Worm (Caenorhabditis elegans): Measurements from ENCODE around the gene Y55F3AM.21.

The Y55F3AM.21 gene

ce11 chrIV:1040537-1040936 lies 10.9 kb downstream of the Y55F3AM.21 start:
- TF ChIP-seq lin-38 (GFP tag; IDR thresholded peaks at IDR 0.05) (peak; percentile 84), F44E2.7 (GFP tag; IDR thresholded peaks at IDR 0.05) (no peak), nhr-11 (tag; optimal IDR thresholded peaks at IDR 0.05) (no peak), ceh-44 (GFP tag; IDR thresholded peaks at IDR 0.05) (no peak)

DNA sequence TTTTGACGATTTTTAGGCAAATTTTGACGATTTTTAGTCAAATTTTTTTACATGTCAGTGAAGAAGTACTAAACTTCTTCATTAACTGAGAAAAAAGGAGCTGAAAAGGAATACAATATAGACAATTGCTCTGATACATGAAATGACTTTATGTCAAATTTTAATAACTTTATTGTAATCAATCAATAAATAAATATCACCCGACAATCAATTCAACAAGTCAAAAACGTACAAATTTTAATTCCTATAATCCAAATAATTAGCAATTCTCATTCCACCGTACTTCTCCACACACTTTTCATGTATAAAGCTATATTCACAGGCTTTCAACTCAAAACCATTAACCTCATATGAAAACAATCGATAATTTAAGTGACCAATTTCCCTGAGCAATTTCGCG lies 13.0 kb downstream of the Y55F3AM.21 start:
- no peak for TF ChIP-seq nhr-11 (tag; optimal IDR thresholded peaks at IDR 0.05)
- no peak for TF ChIP-seq nhr-48 (tag; optimal IDR thresholded peaks at IDR 0.05)
- TF ChIP-seq hlh-30 (tag; optimal IDR thresholded peaks at IDR 0.05; ENCODE audit: insufficient read depth): no peak
- TF ChIP-seq Y48G9A.11 (GFP tag; IDR thresholded peaks at IDR 0.05): no peak
- no peak for TF ChIP-seq dmd-8 (GFP tag; IDR thresholded peaks at IDR 0.05)
- TF ChIP-seq unc-62 (GFP tag; optimal IDR thresholded peaks at IDR 0.05 in 1 of 2): peak in 1 of 2 experiments; percentile 96
- TF ChIP-seq unc-62 (tag; optimal IDR thresholded peaks at IDR 0.05): no peak
- no peak for TF ChIP-seq mxl-3 (GFP tag; optimal IDR thresholded peaks at IDR 0.05)

DNA sequence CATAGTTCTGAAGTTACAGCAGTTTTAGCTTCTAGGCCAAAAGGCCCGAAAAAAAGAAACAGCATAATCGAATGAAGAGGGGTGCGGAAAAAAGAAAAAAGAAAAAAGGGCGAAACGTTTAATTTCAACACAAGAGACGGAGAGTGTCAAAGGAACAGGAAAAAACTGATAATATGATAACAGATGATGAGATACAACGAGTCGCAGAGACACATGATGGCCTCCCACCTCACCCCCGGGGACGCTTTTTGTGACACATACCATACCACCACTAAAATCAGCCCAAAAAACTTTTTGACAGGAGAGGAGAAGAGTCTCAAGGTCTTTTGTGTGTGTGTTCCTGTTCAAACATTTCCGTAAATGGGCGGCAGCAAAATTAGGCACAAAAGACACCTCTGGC lies 16.4 kb downstream of the Y55F3AM.21 start:
- TF ChIP-seq ceh-28 (tag; optimal IDR thresholded peaks at IDR 0.05) (no peak), dmd-6 (GFP tag; IDR thresholded peaks at IDR 0.05) (peak; percentile 73), mes-2 (tag; optimal IDR thresholded peaks at IDR 0.05; ENCODE audit: poor library complexity, severe bottlenecking) (peak; percentile 38), F44E2.7 (GFP tag; IDR thresholded peaks at IDR 0.05) (no peak), nhr-10 (tag; optimal IDR thresholded peaks at IDR 0.05) (no peak), snpc-1.2 (GFP tag; IDR thresholded peaks at IDR 0.05) (no peak), aly-2 (tag; optimal IDR thresholded peaks at IDR 0.05) (no peak), mxl-3 (GFP tag; optimal IDR thresholded peaks at IDR 0.05) (peak; percentile 65), ama-1 (optimal IDR thresholded peaks at IDR 0.05) (no peak), attf-4 (tag; optimal IDR thresholded peaks at IDR 0.05) (no peak), lsy-2 (tag; optimal IDR thresholded peaks at IDR 0.05) (peak in 1 of 2 experiments; percentile 10), nhr-25 (tag; optimal IDR thresholded peaks at IDR 0.05; ENCODE audit: borderline replicate concordance, insufficient read depth) (peak; percentile 48), daf-12 (tag; optimal IDR thresholded peaks at IDR 0.05) (no peak), gei-8 (GFP tag; optimal IDR thresholded peaks at IDR 0.05) (no peak), rbr-2 (tag; optimal IDR thresholded peaks at IDR 0.05) (no peak), nhr-237 (tag; optimal IDR thresholded peaks at IDR 0.05) (no peak), php-3 (GFP tag; IDR thresholded peaks at IDR 0.05) (no peak), pha-4 (GFP tag; IDR thresholded peaks at IDR 0.05) (0 out of 2 replicates have a peak, but pooled peaks have one; percentile 22), pha-4 (tag; optimal IDR thresholded peaks at IDR 0.05) (no peak), F37D6.2 (tag; optimal IDR thresholded peaks at IDR 0.05) (no peak), unc-62 (GFP tag; optimal IDR thresholded peaks at IDR 0.05 in 1 of 2) (peak in 1 of 2 experiments; percentile 13), unc-62 (tag; optimal IDR thresholded peaks at IDR 0.05) (no peak), ztf-11 (tag; optimal IDR thresholded peaks at IDR 0.05) (no peak), arid-1 (GFP tag; conservative IDR thresholded peaks at IDR 0.05) (no peak), ceh-44 (GFP tag; IDR thresholded peaks at IDR 0.05) (no peak), ceh-62 (tag; optimal IDR thresholded peaks at IDR 0.05) (no peak), Y5F2A.4 (GFP tag; optimal IDR thresholded peaks at IDR 0.05) (no peak), hif-1 (tag; optimal IDR thresholded peaks at IDR 0.05) (no peak), nhr-111 (GFP tag; optimal IDR thresholded peaks at IDR 0.05) (no peak), zfp-3 (GFP tag; conservative IDR thresholded peaks at IDR 0.05) (no peak), ces-1 (GFP tag; optimal IDR thresholded peaks at IDR 0.05) (no peak), fkh-10 (GFP tag; optimal IDR thresholded peaks at IDR 0.05) (no peak), zip-11 (GFP tag; IDR thresholded peaks at IDR 0.05) (no peak), T20F7.1 (GFP tag; optimal IDR thresholded peaks at IDR 0.05) (no peak), sdz-12 (GFP tag; optimal IDR thresholded peaks at IDR 0.05) (no peak), dmd-8 (GFP tag; IDR thresholded peaks at IDR 0.05) (no peak), aha-1 (tag) (no peak), nhr-6 (tag; optimal IDR thresholded peaks at IDR 0.05) (peak; percentile 27), daf-16 (GFP tag; optimal IDR thresholded peaks at IDR 0.05) (no peak), daf-16 (tag; optimal IDR thresholded peaks at IDR 0.05) (peak; percentile 50), hlh-11 (tag; optimal IDR thresholded peaks at IDR 0.05) (peak; percentile 88), mep-1 (tag; optimal IDR thresholded peaks at IDR 0.05) (peak; percentile 38), ceh-82 (tag; optimal IDR thresholded peaks at IDR 0.05) (no peak)

All from whole organism, L4 larva.